Worm (Caenorhabditis elegans) whole organism, L2 larva: ENCODE data around the gene T22B7.22.

ENCODE experiments used
- C34F6.9 ChIP-seq: fragments of 150-350 bp; optimal IDR thresholded peaks from 2 replicates; lab custom pipeline; 2014; ENCODE audit warnings: missing biosample characterization, missing genetic modification characterization
- F13H6.1 ChIP-seq: sonication (generic microtip); optimal IDR thresholded peaks from 2 replicates; lab custom pipeline; 2016; ENCODE audit warnings: missing genetic modification characterization, missing compliant biosample characterization
- R02D3.7 ChIP-seq: fragments of 150-350 bp; optimal IDR thresholded peaks from 2 replicates; lab custom pipeline; 2014; ENCODE audit warnings: missing biosample characterization, missing genetic modification characterization
- Y55F3AM.14 ChIP-seq: fragments of 200-800 bp; sonication (Bioruptor generic); optimal IDR thresholded peaks from 2 replicates; lab custom pipeline; 2018; ENCODE audit warnings: mild to moderate bottlenecking, missing genetic modification characterization, missing compliant biosample characterization
- alr-1 ChIP-seq: fragments of 150-350 bp; optimal IDR thresholded peaks from 2 replicates; lab custom pipeline; 2014; ENCODE audit warnings: missing biosample characterization, missing genetic modification characterization
- aly-2 ChIP-seq: fragments of 150-350 bp; optimal IDR thresholded peaks from 2 replicates; lab custom pipeline; 2014; ENCODE audit warnings: missing biosample characterization, missing genetic modification characterization
- ceh-16 ChIP-seq: fragments of 150-350 bp; optimal IDR thresholded peaks from 2 replicates; lab custom pipeline; 2014; ENCODE audit warnings: missing biosample characterization, missing genetic modification characterization
- crh-2 ChIP-seq: sonication (generic microtip); optimal IDR thresholded peaks from 2 replicates; lab custom pipeline; 2017; ENCODE audit warnings: missing biosample characterization, missing genetic modification characterization
- dmd-4 ChIP-seq: sonication (generic microtip); optimal IDR thresholded peaks from 2 replicates; lab custom pipeline; 2017; ENCODE audit warnings: missing biosample characterization, missing genetic modification characterization
- egl-27 ChIP-seq: sonication (generic microtip); optimal IDR thresholded peaks from 3 replicates; lab custom pipeline; 2017; ENCODE audit warnings: missing biosample characterization, missing genetic modification reagents, missing genetic modification characterization
- elt-1 ChIP-seq: fragments of 150-350 bp; optimal IDR thresholded peaks from 2 replicates; lab custom pipeline; 2014; ENCODE audit warnings: missing biosample characterization, missing genetic modification characterization
- elt-3 ChIP-seq: sonication (generic microtip); optimal IDR thresholded peaks from 2 replicates; lab custom pipeline; 2017; ENCODE audit warnings: missing biosample characterization, missing genetic modification characterization
- fos-1 ChIP-seq: fragments of 150-350 bp; optimal IDR thresholded peaks from 2 replicates; lab custom pipeline; 2014; ENCODE audit warnings: missing biosample characterization, missing genetic modification characterization
- gmeb-1 ChIP-seq: fragments of 150-350 bp; optimal IDR thresholded peaks from 2 replicates; lab custom pipeline; 2014; ENCODE audit warnings: missing biosample characterization, missing genetic modification characterization
- lin-11 ChIP-seq: fragments of 150-350 bp; sonication (generic microtip); optimal IDR thresholded peaks from 2 replicates; lab custom pipeline; 2014; ENCODE audit warnings: missing biosample characterization, missing genetic modification characterization, inconsistent platforms, mixed read lengths
- lin-13 ChIP-seq: fragments of 150-350 bp; optimal IDR thresholded peaks from 2 replicates; lab custom pipeline; 2014; ENCODE audit warnings: missing biosample characterization, missing genetic modification reagents, missing genetic modification characterization
- lsy-2 ChIP-seq, 2 experiments: fragments of 150-350 bp in 1 of 2; sonication (generic microtip) in 1 of 2; optimal IDR thresholded peaks; 2 replicates each; lab custom pipeline; 2014 to 2017; ENCODE audit warnings: missing biosample characterization in 2 of 2, missing genetic modification characterization in 2 of 2
- mab-5 ChIP-seq: fragments of 150-350 bp; optimal IDR thresholded peaks from 2 replicates; lab custom pipeline; 2014; ENCODE audit warnings: missing biosample characterization, missing genetic modification characterization
- mbf-1 ChIP-seq: sonication (generic microtip); optimal IDR thresholded peaks from 2 replicates; lab custom pipeline; 2017; ENCODE audit warnings: missing biosample characterization, missing genetic modification characterization
- mdl-1 ChIP-seq, 2 experiments: fragments of 150-350 bp in 1 of 2; sonication (generic microtip) in 1 of 2; optimal IDR thresholded peaks; 2 replicates each; lab custom pipeline; 2017; ENCODE audit warnings: missing biosample characterization in 2 of 2, missing genetic modification characterization in 2 of 2
- nhr-10 ChIP-seq: sonication (generic microtip); optimal IDR thresholded peaks from 2 replicates; lab custom pipeline; 2017; ENCODE audit warnings: missing biosample characterization, missing genetic modification characterization
- nhr-11 ChIP-seq: fragments of 150-350 bp; optimal IDR thresholded peaks from 2 replicates; lab custom pipeline; 2014; ENCODE audit warnings: missing biosample characterization, missing genetic modification characterization
- nhr-12 ChIP-seq: fragments of 150-350 bp; optimal IDR thresholded peaks from 2 replicates; lab custom pipeline; 2014; ENCODE audit warnings: missing biosample characterization, missing genetic modification characterization
- nhr-129 ChIP-seq: fragments of 150-350 bp; optimal IDR thresholded peaks from 2 replicates; lab custom pipeline; 2014; ENCODE audit warnings: missing biosample characterization, missing genetic modification characterization
- nhr-21 ChIP-seq: fragments of 150-350 bp; optimal IDR thresholded peaks from 2 replicates; lab custom pipeline; 2014; ENCODE audit warnings: missing biosample characterization, missing genetic modification characterization
- nhr-23 ChIP-seq: fragments of 150-350 bp; optimal IDR thresholded peaks from 2 replicates; lab custom pipeline; 2014; ENCODE audit warnings: missing biosample characterization, missing genetic modification reagents, missing genetic modification characterization
- nhr-237 ChIP-seq: fragments of 150-350 bp; optimal IDR thresholded peaks from 2 replicates; lab custom pipeline; 2014; ENCODE audit warnings: missing biosample characterization, missing genetic modification characterization
- nhr-25 ChIP-seq: fragments of 150-350 bp; sonication (generic microtip); optimal IDR thresholded peaks from 3 replicates; lab custom pipeline; 2014; ENCODE audit warnings: missing biosample characterization, missing genetic modification characterization
- nhr-6 ChIP-seq: fragments of 150-350 bp; optimal IDR thresholded peaks from 2 replicates; lab custom pipeline; 2014; ENCODE audit warnings: missing biosample characterization, missing genetic modification characterization
- peb-1 ChIP-seq: fragments of 150-350 bp; optimal IDR thresholded peaks from 2 replicates; lab custom pipeline; 2014; ENCODE audit warnings: missing biosample characterization, missing genetic modification characterization
- sem-4 ChIP-seq: fragments of 150-350 bp; optimal IDR thresholded peaks from 2 replicates; lab custom pipeline; 2014; ENCODE audit warnings: missing biosample characterization, missing genetic modification reagents, missing genetic modification characterization
- skn-1 ChIP-seq: sonication (generic microtip); optimal IDR thresholded peaks from 2 replicates; lab custom pipeline; 2017; ENCODE audit warnings: missing biosample characterization, missing genetic modification characterization
- sma-3 ChIP-seq: sonication (generic microtip); optimal IDR thresholded peaks from 2 replicates; lab custom pipeline; 2016; ENCODE audit warnings: missing genetic modification reagents, missing genetic modification characterization, missing compliant biosample characterization
- sma-9 ChIP-seq, 2 experiments: fragments of 150-350 bp in 1 of 2; sonication (generic microtip) in 1 of 2; optimal IDR thresholded peaks; 2 replicates each; lab custom pipeline; 2014 to 2016; ENCODE audit warnings: missing genetic modification characterization in 2 of 2, mild to moderate bottlenecking in 1 of 2, missing biosample characterization in 1 of 2, missing compliant biosample characterization in 1 of 2, missing genetic modification reagents in 1 of 2, moderate library complexity in 1 of 2
- snpc-4 ChIP-seq: fragments of 150-350 bp; optimal IDR thresholded peaks from 2 replicates; lab custom pipeline; 2014; ENCODE audit warnings: missing biosample characterization, missing genetic modification characterization
- unc-39 ChIP-seq: fragments of 150-350 bp; optimal IDR thresholded peaks from 2 replicates; lab custom pipeline; 2014; ENCODE audit warnings: missing biosample characterization, missing genetic modification characterization
- unc-55 ChIP-seq: fragments of 150-350 bp; sonication (generic microtip); optimal IDR thresholded peaks from 3 replicates; lab custom pipeline; 2014; ENCODE audit warnings: missing biosample characterization, missing genetic modification reagents, missing genetic modification characterization
- unc-62 ChIP-seq: fragments of 150-350 bp; optimal IDR thresholded peaks from 2 replicates; lab custom pipeline; 2014; ENCODE audit warnings: missing biosample characterization, missing genetic modification reagents, missing genetic modification characterization
- ztf-1 ChIP-seq: fragments of 200-800 bp; sonication (Bioruptor generic); conservative IDR thresholded peaks from 2 replicates; pipeline ENCODE4 v1.3.6; 2022; ENCODE audit warnings: missing genetic modification characterization, missing compliant biosample characterization
- ztf-11 ChIP-seq: sonication (generic microtip); optimal IDR thresholded peaks from 2 replicates; lab custom pipeline; 2017; ENCODE audit warnings: missing biosample characterization, missing genetic modification characterization
- ztf-4 ChIP-seq: fragments of 150-350 bp; optimal IDR thresholded peaks from 2 replicates; lab custom pipeline; 2014; ENCODE audit warnings: missing biosample characterization, missing genetic modification characterization

Gene T22B7.22

ce11 chrX:5686065-5686464 is 26.3 kb downstream of the T22B7.22 start, which contains the start of gene set-20 (continued):
- TF ChIP-seq sma-9 (GFP tag; optimal IDR thresholded peaks at IDR 0.05; lab: Kevin White, UChicago) (no peak), sma-9 (tag; optimal IDR thresholded peaks at IDR 0.05; lab: Kevin White, UChicago) (no peak), ztf-4 (tag; lab: Kevin White, UChicago) (no peak), nhr-12 (tag; lab: Kevin White, UChicago) (no peak)

ce11 chrX:5689077-5689476 is 29.3 kb downstream of the T22B7.22 start:
- TF ChIP-seq lin-13 (no peak), ztf-11 (tag; lab: Kevin White, UChicago) (no peak), nhr-21 (tag; lab: Kevin White, UChicago) (no peak), crh-2 (tag; lab: Kevin White, UChicago) (no peak), nhr-129 (tag; lab: Kevin White, UChicago) (no peak), elt-3 (tag; lab: Kevin White, UChicago) (no peak), unc-62 (no peak)

- TF ChIP-seq snpc-4 (tag; lab: Kevin White, UChicago) (no peak), mdl-1 (tag; optimal IDR thresholded peaks at IDR 0.05; lab: Kevin White, UChicago) (no peak), nhr-129 (tag; lab: Kevin White, UChicago) (no peak), crh-2 (tag; lab: Kevin White, UChicago) (no peak), sma-3 (no peak), nhr-10 (tag; lab: Kevin White, UChicago) (no peak), ztf-11 (tag; lab: Kevin White, UChicago) (no peak), lsy-2 (tag; optimal IDR thresholded peaks at IDR 0.05; lab: Kevin White, UChicago) (no peak), nhr-6 (tag; lab: Kevin White, UChicago) (no peak), ztf-1 (no peak), unc-55 (GFP tag; lab: Kevin White, UChicago) (no peak), mab-5 (tag; lab: Kevin White, UChicago) (no peak), dmd-4 (no peak), egl-27 (no peak), sma-9 (GFP tag; optimal IDR thresholded peaks at IDR 0.05; lab: Kevin White, UChicago) (no peak), sma-9 (tag; optimal IDR thresholded peaks at IDR 0.05; lab: Kevin White, UChicago) (no peak)
These were observed 32.3 kb downstream of the T22B7.22 start, which contains the start of gene W01C8.1 for ce11 chrX:5692099-5692498. Gene W01C8.1 (plus strand): TSS chrX:5692399.

- TF ChIP-seq dmd-4 (no peak), fos-1 (tag; lab: Kevin White, UChicago) (peak; percentile 60), nhr-12 (tag; lab: Kevin White, UChicago) (no peak), lin-13 (no peak), unc-55 (GFP tag; lab: Kevin White, UChicago) (no peak), sma-9 (GFP tag; optimal IDR thresholded peaks at IDR 0.05; lab: Kevin White, UChicago) (peak; percentile 60), sma-9 (tag; optimal IDR thresholded peaks at IDR 0.05; lab: Kevin White, UChicago) (no peak), nhr-23 (no peak), nhr-10 (tag; lab: Kevin White, UChicago) (no peak), aly-2 (tag; lab: Kevin White, UChicago) (no peak), nhr-21 (tag; lab: Kevin White, UChicago) (no peak), C34F6.9 (tag; lab: Kevin White, UChicago) (no peak), ztf-4 (tag; lab: Kevin White, UChicago) (no peak), elt-1 (tag; lab: Kevin White, UChicago) (no peak), skn-1 (tag; lab: Kevin White, UChicago) (no peak)
- TF ChIP-seq, all 48 proteins: peak for 2
These were observed 35.6 kb downstream of the T22B7.22 start for ce11 chrX:5695416-5695815.

- TF ChIP-seq sem-4 (tag; lab: Kevin White, UChicago) (no peak), Y55F3AM.14 (no peak), snpc-4 (tag; lab: Kevin White, UChicago) (no peak), ztf-1 (no peak), C34F6.9 (tag; lab: Kevin White, UChicago) (peak; percentile 11), gmeb-1 (peak; percentile 26), nhr-25 (tag; lab: Kevin White, UChicago) (peak; percentile 79), peb-1 (tag; lab: Kevin White, UChicago) (no peak), lin-11 (tag; lab: Kevin White, UChicago) (no peak), crh-2 (tag; lab: Kevin White, UChicago) (peak; percentile 52), nhr-129 (tag; lab: Kevin White, UChicago) (peak; percentile 64), ztf-11 (tag; lab: Kevin White, UChicago) (no peak), lsy-2 (tag; optimal IDR thresholded peaks at IDR 0.05; lab: Kevin White, UChicago) (no peak), ztf-4 (tag; lab: Kevin White, UChicago) (no peak), F13H6.1 (tag; lab: Kevin White, UChicago) (peak; percentile 77), R02D3.7 (tag; lab: Kevin White, UChicago) (no peak), lin-13 (no peak), alr-1 (tag; lab: Kevin White, UChicago) (no peak), sma-3 (peak; percentile 80), unc-62 (no peak), aly-2 (tag; lab: Kevin White, UChicago) (no peak), nhr-23 (no peak), skn-1 (tag; lab: Kevin White, UChicago) (no peak), unc-39 (tag; lab: Kevin White, UChicago) (no peak), nhr-237 (tag; lab: Kevin White, UChicago) (no peak), unc-55 (GFP tag; lab: Kevin White, UChicago) (no peak), nhr-21 (tag; lab: Kevin White, UChicago) (peak; percentile 56), ceh-16 (tag; lab: Kevin White, UChicago) (no peak), mbf-1 (tag; lab: Kevin White, UChicago) (no peak), nhr-11 (tag; lab: Kevin White, UChicago) (no peak), nhr-6 (tag; lab: Kevin White, UChicago) (no peak), elt-1 (tag; lab: Kevin White, UChicago) (no peak)
These were observed 36.4 kb downstream of the T22B7.22 start for ce11 chrX:5696197-5696596.
